Fruit fly (Drosophila melanogaster) whole organism, pupa: ENCODE results near the gene CG31626.

Source experiments
- CG10348 ChIP-seq: fragments of 200-800 bp; sonication (Bioruptor generic); IDR thresholded peaks from 2 replicates; pipeline ENCODE4 v1.3.6; 2022; ENCODE audit warnings: missing biosample characterization, missing genetic modification characterization
- CG12605 ChIP-seq: fragments of 200-800 bp; sonication (Bioruptor generic); IDR thresholded peaks from 2 replicates; pipeline ENCODE4 v1.3.6; 2022; ENCODE audit warnings: missing biosample characterization, missing genetic modification characterization
- CG13204 ChIP-seq: fragments of 200-800 bp; sonication (Bioruptor generic); optimal IDR thresholded peaks from 2 replicates; lab custom pipeline; 2018; ENCODE audit warnings: missing biosample characterization, mild to moderate bottlenecking, missing genetic modification characterization, moderate library complexity
- CG14655 ChIP-seq: fragments of 200-800 bp; sonication (Bioruptor generic); optimal IDR thresholded peaks from 3 replicates; lab custom pipeline; 2017; ENCODE audit warnings: mild to moderate bottlenecking, missing biosample characterization, missing genetic modification reagents, missing genetic modification characterization
- CG17806 ChIP-seq: fragments of 200-800 bp; sonication (Bioruptor generic); optimal IDR thresholded peaks from 2 replicates; lab custom pipeline; 2018; ENCODE audit warnings: missing biosample characterization, mild to moderate bottlenecking, missing genetic modification characterization, moderate library complexity
- CG32121 ChIP-seq: fragments of 200-800 bp; sonication (Bioruptor generic); IDR thresholded peaks from 2 replicates; pipeline ENCODE4 v1.3.6; 2022; ENCODE audit warnings: missing biosample characterization, missing genetic modification characterization
- CG34367 ChIP-seq: fragments of 200-800 bp; sonication (Bioruptor generic); optimal IDR thresholded peaks from 2 replicates; lab custom pipeline; 2018; ENCODE audit warnings: missing biosample characterization, mild to moderate bottlenecking, missing genetic modification characterization
- CG4496 ChIP-seq: fragments of 200-800 bp; sonication (Bioruptor generic); IDR thresholded peaks from 3 replicates; pipeline ENCODE4 v1.3.6; 2022; ENCODE audit warnings: missing biosample characterization, missing genetic modification characterization
- CG8301 ChIP-seq: fragments of 200-800 bp; sonication (Bioruptor generic); optimal IDR thresholded peaks from 2 replicates; lab custom pipeline; 2018; ENCODE audit warnings: missing biosample characterization, mild to moderate bottlenecking, missing genetic modification characterization
- CG9948 ChIP-seq: fragments of 200-800 bp; sonication (Bioruptor generic); optimal IDR thresholded peaks from 2 replicates; lab custom pipeline; 2018; ENCODE audit warnings: missing biosample characterization, mild to moderate bottlenecking, missing genetic modification characterization, moderate library complexity
- D1 ChIP-seq: fragments of 200-800 bp; sonication (Bioruptor generic); optimal IDR thresholded peaks from 2 replicates; lab custom pipeline; 2018; ENCODE audit warnings: missing biosample characterization, mild to moderate bottlenecking, missing genetic modification characterization, moderate library complexity
- EcR ChIP-seq: fragments of 200-800 bp; sonication (Bioruptor generic); optimal IDR thresholded peaks from 3 replicates; lab custom pipeline; 2019; ENCODE audit warnings: missing biosample characterization, missing genetic modification characterization, mild to moderate bottlenecking, moderate library complexity, missing genetic modification reagents
- Pif1B ChIP-seq: fragments of 200-800 bp; sonication (Bioruptor generic); optimal IDR thresholded peaks from 3 replicates; lab custom pipeline; 2016; ENCODE audit warnings: missing biosample characterization, missing genetic modification characterization
- rn ChIP-seq: fragments of 200-800 bp; sonication (Bioruptor generic); IDR thresholded peaks from 2 replicates; pipeline ENCODE4 v1.3.6; 2022; ENCODE audit warnings: missing biosample characterization, missing genetic modification characterization

DNA sequence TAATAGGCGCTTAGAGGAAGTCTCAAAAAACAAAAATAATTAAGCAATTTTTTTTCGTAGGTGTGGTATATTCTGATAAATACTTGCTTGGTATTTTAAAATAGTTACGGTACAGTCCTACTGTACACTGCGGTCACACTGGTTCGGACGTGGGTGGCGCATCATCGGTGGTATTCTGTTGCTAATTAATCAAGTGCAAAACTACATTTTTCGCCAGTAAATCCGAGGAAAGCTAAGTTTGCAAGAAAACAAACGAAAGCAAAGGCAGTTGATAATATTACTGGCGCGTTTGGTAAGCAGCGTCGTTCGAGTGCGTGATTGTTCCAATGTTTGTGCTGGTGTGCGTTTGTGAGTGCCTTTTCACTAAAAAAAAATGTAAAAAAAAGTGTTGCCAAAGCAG is 26.3 kb upstream of the CG31626 start, which contains the start of gene CG8671:
- peak; percentile 14; the same call in 1 of the 2 replicates for TF ChIP-seq CG32121
- TF ChIP-seq CG10348 (GFP tag; lab: Robert Waterston, UW): no peak
- no peak for TF ChIP-seq CG14655
- TF ChIP-seq CG12605 (GFP tag; lab: Robert Waterston, UW): no peak
- no peak for TF ChIP-seq CG9948 (tag; lab: Kevin White, UChicago)
- TF ChIP-seq Pif1B (GFP tag; lab: Kevin White, UChicago): no peak
- TF ChIP-seq CG4496 (GFP tag; lab: Robert Waterston, UW): no peak
- no peak for TF ChIP-seq CG13204 (GFP tag; lab: Kevin White, UChicago)
- no peak for TF ChIP-seq D1 (tag; lab: Kevin White, UChicago)
- no peak for TF ChIP-seq rn (GFP tag; lab: Robert Waterston, UW)
- no peak for TF ChIP-seq CG17806 (tag; lab: Kevin White, UChicago)
- TF ChIP-seq CG8301 (tag; lab: Kevin White, UChicago): no peak
- no peak for TF ChIP-seq EcR (GFP tag; lab: Kevin White, UChicago)
- TF ChIP-seq CG34367 (tag; lab: Kevin White, UChicago): no peak
